Fruit fly (Drosophila melanogaster): Measurements from ENCODE around the gene CG42852.

Gene CG42852

DNA sequence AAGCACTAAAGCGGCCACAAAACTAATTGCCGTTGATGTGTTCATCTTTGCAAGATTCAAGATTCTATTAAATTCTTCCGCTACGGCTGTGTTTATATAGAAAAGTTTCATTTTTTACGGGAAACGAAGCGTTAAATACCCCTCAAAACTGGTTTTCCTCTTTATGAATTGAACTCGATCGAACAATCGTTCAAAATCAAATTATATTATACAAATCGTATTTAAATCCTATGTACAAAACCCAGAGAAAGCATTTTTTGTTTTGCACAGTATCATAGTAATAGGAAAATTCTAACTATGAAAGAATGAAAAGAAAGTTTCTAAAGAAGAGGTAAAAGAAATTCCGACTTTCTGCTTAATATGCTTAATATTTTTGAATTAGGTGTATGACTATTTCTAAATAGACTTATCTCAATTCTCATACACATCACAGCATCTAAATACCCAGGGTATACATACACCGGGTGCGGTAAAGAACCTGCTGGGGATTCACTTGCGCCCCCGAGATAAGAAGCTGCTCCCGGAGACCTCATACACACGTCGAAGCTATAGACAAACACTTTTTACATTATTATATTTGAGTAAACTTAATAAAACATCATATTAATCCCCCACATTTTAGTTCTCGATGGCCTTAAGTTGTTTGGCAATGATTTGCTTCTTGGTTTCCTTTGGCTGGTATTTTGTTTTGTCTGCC is 27.2 kb upstream of the CG42852 start, which contains the start of gene PGRP-SB1:
PGRP-SB1 (minus strand) TSS at position 51 of the 697 bp plus-strand sequence.
- TF ChIP-seq psq (optimal IDR thresholded peaks at IDR 0.05) (no peak), Sin3A (optimal IDR thresholded peaks at IDR 0.05) (no peak), h (optimal IDR thresholded peaks at IDR 0.05) (no peak), ttk (optimal IDR thresholded peaks at IDR 0.05) (no peak), Myc (optimal IDR thresholded peaks at IDR 0.05) (no peak), insv (optimal IDR thresholded peaks at IDR 0.05) (no peak)

dm6 chr3L:16730645-16731044 is 24.6 kb upstream of the CG42852 start, which contains the start of gene Dbp73D:
Gene Dbp73D, minus strand, starts transcription at chr3L:16730818.
- no peak for TF ChIP-seq ttk (optimal IDR thresholded peaks at IDR 0.05)
- no peak for TF ChIP-seq h (optimal IDR thresholded peaks at IDR 0.05)
- TF ChIP-seq Sin3A (optimal IDR thresholded peaks at IDR 0.05): no peak
- TF ChIP-seq insv (optimal IDR thresholded peaks at IDR 0.05): no peak

- TF ChIP-seq ttk (optimal IDR thresholded peaks at IDR 0.05) (no peak), psq (optimal IDR thresholded peaks at IDR 0.05) (no peak), Sin3A (optimal IDR thresholded peaks at IDR 0.05) (no peak), h (optimal IDR thresholded peaks at IDR 0.05) (no peak), insv (optimal IDR thresholded peaks at IDR 0.05) (no peak), Myc (optimal IDR thresholded peaks at IDR 0.05) (no peak)
These were observed 22.0 kb upstream of the CG42852 start, which contains the start of gene CG9701 for dm6 chr3L:16733246-16733645. Gene CG9701, plus strand, starts transcription at chr3L:16733546.

- TF ChIP-seq h (optimal IDR thresholded peaks at IDR 0.05) (no peak), Sin3A (optimal IDR thresholded peaks at IDR 0.05) (no peak), Myc (optimal IDR thresholded peaks at IDR 0.05) (no peak), ttk (optimal IDR thresholded peaks at IDR 0.05) (no peak), insv (optimal IDR thresholded peaks at IDR 0.05) (no peak), psq (optimal IDR thresholded peaks at IDR 0.05) (no peak)
These were observed 13.6 kb upstream of the CG42852 start for dm6 chr3L:16741660-16742059.

dm6 chr3L:16743906-16744704 is 11.2 kb upstream of the CG42852 start:
- TF ChIP-seq insv (optimal IDR thresholded peaks at IDR 0.05) (no peak), ttk (optimal IDR thresholded peaks at IDR 0.05) (no peak), h (optimal IDR thresholded peaks at IDR 0.05) (no peak), Sin3A (optimal IDR thresholded peaks at IDR 0.05) (no peak), Myc (optimal IDR thresholded peaks at IDR 0.05) (no peak), psq (optimal IDR thresholded peaks at IDR 0.05) (no peak)

dm6 chr3L:16746586-16747383 is 8.5 kb upstream of the CG42852 start:
- TF ChIP-seq h (optimal IDR thresholded peaks at IDR 0.05) (no peak), insv (optimal IDR thresholded peaks at IDR 0.05) (no peak), psq (optimal IDR thresholded peaks at IDR 0.05) (no peak), Sin3A (optimal IDR thresholded peaks at IDR 0.05) (no peak), ttk (optimal IDR thresholded peaks at IDR 0.05) (no peak), Myc (optimal IDR thresholded peaks at IDR 0.05) (no peak)

DNA sequence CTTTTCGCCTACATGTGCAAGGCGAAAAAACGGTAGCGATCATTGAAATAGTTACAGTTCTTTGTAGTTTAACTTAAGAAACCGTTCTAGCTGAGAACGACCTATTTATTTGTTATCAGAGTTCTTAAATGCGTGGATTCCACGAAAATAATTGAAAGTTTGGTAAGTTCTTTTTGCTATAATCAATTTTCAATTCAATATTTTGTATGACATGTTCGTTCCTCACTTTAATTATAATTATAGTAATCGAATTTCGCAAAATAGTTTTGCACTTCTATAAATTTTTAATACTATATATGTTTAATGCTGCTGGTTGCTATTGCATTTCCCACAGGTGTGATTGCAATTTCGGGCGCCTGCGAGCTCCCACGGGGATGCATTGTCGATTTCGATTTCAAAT is 6.9 kb upstream of the CG42852 start:
- TF ChIP-seq ttk (optimal IDR thresholded peaks at IDR 0.05) (no peak), psq (optimal IDR thresholded peaks at IDR 0.05) (no peak), insv (optimal IDR thresholded peaks at IDR 0.05) (no peak), Sin3A (optimal IDR thresholded peaks at IDR 0.05) (no peak), h (optimal IDR thresholded peaks at IDR 0.05) (no peak), Myc (optimal IDR thresholded peaks at IDR 0.05) (no peak)

- TF ChIP-seq h (optimal IDR thresholded peaks at IDR 0.05): no peak
- no peak for TF ChIP-seq Myc (optimal IDR thresholded peaks at IDR 0.05)
- TF ChIP-seq psq (optimal IDR thresholded peaks at IDR 0.05): no peak
- no peak for TF ChIP-seq insv (optimal IDR thresholded peaks at IDR 0.05)
- no peak for TF ChIP-seq Sin3A (optimal IDR thresholded peaks at IDR 0.05)
- TF ChIP-seq ttk (optimal IDR thresholded peaks at IDR 0.05): no peak
These were observed 5.6 kb upstream of the CG42852 start for dm6 chr3L:16749726-16750125.

- no peak for TF ChIP-seq insv (optimal IDR thresholded peaks at IDR 0.05)
- no peak for TF ChIP-seq h (optimal IDR thresholded peaks at IDR 0.05)
These were observed 4.5 kb upstream of the CG42852 start for dm6 chr3L:16750750-16751149.

DNA sequence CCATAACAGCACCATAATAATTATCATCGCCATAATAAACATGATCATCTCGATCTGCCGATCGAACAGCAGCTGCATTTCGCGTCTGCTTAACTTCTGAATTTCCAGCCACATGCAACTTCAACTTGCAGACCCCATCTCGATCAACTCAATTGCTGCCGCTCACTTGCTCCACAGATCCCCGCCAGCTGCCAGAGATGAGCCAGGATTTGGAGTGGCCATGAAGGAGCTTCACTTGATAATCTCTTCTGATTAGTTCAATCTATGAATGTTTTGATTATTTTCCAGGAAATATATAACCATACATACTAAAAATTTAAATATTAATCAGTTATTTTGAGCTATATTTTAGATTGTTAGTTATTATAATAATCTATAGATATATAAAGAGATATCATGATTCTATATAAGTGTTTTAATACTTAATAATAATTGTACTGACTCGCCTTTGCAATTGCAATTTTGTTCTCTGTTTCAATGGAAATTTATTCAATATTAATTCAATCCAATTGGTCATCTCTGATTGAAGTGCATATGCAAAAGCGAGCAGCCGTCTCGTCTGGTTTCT is 3.7 kb upstream of the CG42852 start:
- TF ChIP-seq Myc (optimal IDR thresholded peaks at IDR 0.05) (no peak), h (optimal IDR thresholded peaks at IDR 0.05) (no peak), psq (optimal IDR thresholded peaks at IDR 0.05) (no peak), ttk (optimal IDR thresholded peaks at IDR 0.05) (no peak)

- TF ChIP-seq h (optimal IDR thresholded peaks at IDR 0.05) (no peak), Myc (optimal IDR thresholded peaks at IDR 0.05) (no peak)
These were observed 2.7 kb upstream of the CG42852 start for dm6 chr3L:16752402-16753096.

Data from Kc167 (cell line).